Fruit fly (Drosophila melanogaster) whole organism: ENCODE data around the gene CG14210.

Experiments used
- CG8478 ChIP-seq: fragments of >200 bp; optimal IDR thresholded peaks from 2 replicates; lab custom pipeline; 2018; ENCODE audit warnings: inconsistent platforms
- Dll ChIP-seq: fragments of >200 bp; optimal IDR thresholded peaks from 2 replicates; lab custom pipeline; 2017
- EcR ChIP-seq, 2 experiments: fragments of >200 bp; optimal IDR thresholded peaks; 2 replicates each; lab custom pipeline; 2017; ENCODE audit warnings: missing biosample characterization in 2 of 2, missing genetic modification characterization in 2 of 2, missing genetic modification reagents in 2 of 2
- pan ChIP-seq: fragments of >200 bp; optimal IDR thresholded peaks from 2 replicates; lab custom pipeline; 2017
- psq ChIP-seq: fragments of >200 bp; optimal IDR thresholded peaks from 2 replicates; lab custom pipeline; 2017
- usp ChIP-seq: fragments of >200 bp; optimal IDR thresholded peaks from 2 replicates; lab custom pipeline; 2017; ENCODE audit warnings: missing biosample characterization, missing genetic modification characterization, mixed read lengths

Gene CG14210

dm6 chrX:19611226-19611625 lies 4.8 kb upstream of the CG14210 start, which contains the start of the genes Shawn and Tyler:
Gene Shawn (plus strand): TSS chrX:19611526.
Gene Tyler (plus strand): TSS chrX:19611526.
- TF ChIP-seq CG8478 (lab: Kevin White, UChicago): no peak
- no peak for TF ChIP-seq pan
- TF ChIP-seq EcR (GFP tag; optimal IDR thresholded peaks at IDR 0.05; lab: Kevin White, UChicago): no peak
- no peak for TF ChIP-seq usp (GFP tag; lab: Kevin White, UChicago)
- TF ChIP-seq Dll: no peak
- no peak for TF ChIP-seq psq

DNA sequence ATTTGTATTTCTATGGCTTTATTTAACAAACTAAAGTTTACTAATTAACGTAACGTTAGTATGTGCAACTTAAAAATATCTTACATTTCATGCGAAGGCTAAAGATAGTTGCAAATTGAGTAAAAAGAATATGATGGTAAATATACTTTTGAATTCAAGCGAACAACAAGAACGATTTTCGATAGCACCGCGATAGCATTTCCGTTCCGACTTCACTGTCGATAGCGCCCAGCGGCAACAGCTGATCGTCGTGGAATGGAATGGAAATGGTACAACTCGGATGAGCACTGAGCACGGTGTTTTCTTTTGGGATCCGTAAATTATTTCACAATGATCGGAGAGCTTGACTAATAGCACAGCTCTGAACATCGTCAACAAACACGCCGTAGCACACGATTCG lies 2.5 kb upstream of the CG14210 start:
- no peak for TF ChIP-seq CG8478 (lab: Kevin White, UChicago)
- no peak for TF ChIP-seq usp (GFP tag; lab: Kevin White, UChicago)
- no peak for TF ChIP-seq Dll
- no peak for TF ChIP-seq psq
- TF ChIP-seq EcR (GFP tag; optimal IDR thresholded peaks at IDR 0.05; lab: Kevin White, UChicago): no peak
- no peak for TF ChIP-seq pan

DNA sequence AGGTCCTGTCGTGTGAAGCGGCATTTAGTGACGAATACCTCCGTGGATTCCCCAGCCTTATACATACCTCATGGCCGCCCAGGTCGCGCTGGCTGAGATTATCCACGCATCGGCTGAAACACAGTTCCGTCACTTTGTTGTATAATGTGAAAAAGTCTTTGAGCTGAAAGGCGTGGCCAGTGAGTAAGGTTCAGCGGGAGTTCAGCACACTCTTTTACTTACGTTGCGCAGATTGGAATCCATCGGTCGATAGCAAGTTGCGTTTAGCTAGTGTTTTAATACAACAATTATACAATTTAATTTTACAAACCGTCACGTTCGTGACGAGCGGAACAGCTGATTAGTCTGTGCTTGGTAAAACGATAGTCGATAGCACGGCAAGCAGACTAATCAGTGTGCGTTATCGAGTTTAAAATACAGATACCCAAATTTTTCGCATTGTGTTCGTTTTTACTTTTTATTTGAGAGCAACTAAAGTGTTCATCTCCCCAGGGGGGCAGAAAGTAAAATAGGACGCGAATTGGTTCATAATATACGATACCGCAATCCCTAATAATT lies 2.3 kb downstream of the CG14210 start, which contains the start of the genes Pstk and Tim9b:
Gene Pstk (minus strand): TSS at position 355 of the 558 bp plus-strand sequence.
Gene Tim9b (minus strand): TSS at position 355 of the 558 bp plus-strand sequence.
- no peak for TF ChIP-seq Dll
- no peak for TF ChIP-seq CG8478 (lab: Kevin White, UChicago)

- TF ChIP-seq EcR (GFP tag; optimal IDR thresholded peaks at IDR 0.05; lab: Kevin White, UChicago): no peak
- no peak for TF ChIP-seq CG8478 (lab: Kevin White, UChicago)
- no peak for TF ChIP-seq usp (GFP tag; lab: Kevin White, UChicago)
- no peak for TF ChIP-seq Dll
- no peak for TF ChIP-seq pan
- no peak for TF ChIP-seq psq
These were observed 5.1 kb downstream of the CG14210 start, which contains the start of gene CG14221 for dm6 chrX:19621145-19621544. Gene CG14221 (minus strand): TSS chrX:19621245.

DNA sequence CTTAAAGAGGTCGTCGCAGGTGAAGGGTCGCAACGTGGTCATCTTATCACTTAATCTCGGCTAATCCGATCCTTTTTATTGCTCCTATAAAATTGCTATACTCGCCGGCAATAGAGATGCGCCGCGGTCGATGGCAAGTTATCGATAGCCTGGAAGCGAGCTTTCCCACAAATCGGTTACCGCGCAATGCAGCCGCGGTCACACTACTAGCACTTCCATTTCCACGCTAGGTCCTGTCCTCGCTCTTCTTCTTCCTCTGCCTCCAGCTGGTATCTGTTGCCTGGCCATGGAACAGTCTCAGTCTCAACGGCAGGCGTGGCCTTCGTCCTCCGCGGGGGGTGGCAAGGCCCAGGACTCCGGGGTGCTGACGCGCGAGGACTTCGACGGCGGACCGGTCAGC lies 6.9 kb downstream of the CG14210 start, which contains the start of the genes Naa20A and MKP-4:
Gene Naa20A (minus strand): TSS at position 151 of the 400 bp plus-strand sequence.
Gene MKP-4 (plus strand): TSS at position 191 of the 400 bp plus-strand sequence.
- TF ChIP-seq psq (no peak), CG8478 (lab: Kevin White, UChicago) (no peak), Dll (no peak), EcR (GFP tag; optimal IDR thresholded peaks at IDR 0.05; lab: Kevin White, UChicago) (no peak), pan (no peak), usp (GFP tag; lab: Kevin White, UChicago) (no peak)

DNA sequence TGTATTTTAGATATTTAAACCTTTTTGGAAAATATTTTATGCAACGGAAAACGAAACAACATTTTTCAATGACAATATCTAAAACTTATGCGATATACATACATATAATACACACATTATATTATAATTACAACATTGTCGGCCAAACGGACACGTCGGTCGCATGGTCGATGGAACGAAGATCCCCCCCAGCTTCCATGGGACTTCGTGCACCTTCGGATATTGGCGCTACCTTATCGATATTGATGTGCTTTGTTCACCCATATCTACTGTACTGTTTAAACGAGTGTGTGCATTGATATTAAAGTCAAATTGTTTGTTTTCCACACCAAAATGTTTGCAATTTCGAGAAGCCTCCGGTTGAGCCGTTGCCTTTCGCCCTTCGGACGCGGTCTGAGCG lies 9.4 kb downstream of the CG14210 start, which contains the start of gene CG14212:
Gene CG14212 (plus strand): TSS at position 301 of the 400 bp plus-strand sequence.
- no peak for TF ChIP-seq pan
- no peak for TF ChIP-seq usp (GFP tag; lab: Kevin White, UChicago)

DNA sequence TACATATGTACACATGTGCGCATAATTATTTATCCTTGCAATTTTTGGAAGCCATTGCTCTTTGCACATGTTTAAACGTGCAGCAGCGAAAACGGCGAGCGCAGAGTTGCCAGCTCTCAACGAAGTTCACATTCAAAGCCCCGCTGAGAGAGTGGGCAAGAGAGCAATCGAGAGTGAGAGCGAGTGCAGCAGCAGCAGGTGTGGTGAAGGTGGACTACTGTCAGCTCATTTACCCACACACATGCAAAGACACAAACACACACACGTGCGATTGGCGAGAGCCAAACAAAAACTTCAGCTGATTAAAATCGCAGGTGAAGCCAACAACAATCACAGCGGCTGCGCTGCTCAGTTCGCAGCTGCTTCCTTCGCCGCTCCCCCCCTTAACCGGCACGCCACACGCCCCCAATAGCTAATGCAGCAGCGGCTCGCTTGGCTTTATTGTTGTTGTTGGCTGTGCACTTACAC lies 15.4 kb downstream of the CG14210 start:
- TF ChIP-seq CG8478 (lab: Kevin White, UChicago) (no peak), psq (no peak), Dll (peak; percentile 81), EcR (GFP tag; optimal IDR thresholded peaks at IDR 0.05; lab: Kevin White, UChicago) (no peak), pan (no peak), usp (GFP tag; lab: Kevin White, UChicago) (no peak)

DNA sequence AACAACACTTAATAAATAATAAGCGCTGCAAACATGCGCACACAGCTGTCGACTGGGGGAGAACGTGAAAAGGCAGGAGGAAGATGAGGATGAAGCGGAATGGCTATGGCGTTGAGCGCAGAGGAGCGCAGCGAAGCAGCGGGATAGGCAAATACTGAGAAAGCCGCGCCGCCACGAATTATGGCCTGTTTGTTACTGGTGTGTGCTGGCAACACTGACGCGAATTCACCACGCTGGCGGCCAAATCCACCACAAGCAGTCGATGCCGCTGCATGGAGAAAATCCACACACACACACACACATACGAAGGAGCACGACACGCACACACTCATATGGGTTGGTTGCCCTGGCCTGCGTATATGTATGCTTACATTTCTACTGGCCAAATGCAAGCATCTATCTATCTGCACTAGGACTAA lies 21.0 kb downstream of the CG14210 start:
- TF ChIP-seq CG8478 (lab: Kevin White, UChicago) (no peak), pan (no peak), Dll (peak; percentile 8), usp (GFP tag; lab: Kevin White, UChicago) (no peak)

DNA sequence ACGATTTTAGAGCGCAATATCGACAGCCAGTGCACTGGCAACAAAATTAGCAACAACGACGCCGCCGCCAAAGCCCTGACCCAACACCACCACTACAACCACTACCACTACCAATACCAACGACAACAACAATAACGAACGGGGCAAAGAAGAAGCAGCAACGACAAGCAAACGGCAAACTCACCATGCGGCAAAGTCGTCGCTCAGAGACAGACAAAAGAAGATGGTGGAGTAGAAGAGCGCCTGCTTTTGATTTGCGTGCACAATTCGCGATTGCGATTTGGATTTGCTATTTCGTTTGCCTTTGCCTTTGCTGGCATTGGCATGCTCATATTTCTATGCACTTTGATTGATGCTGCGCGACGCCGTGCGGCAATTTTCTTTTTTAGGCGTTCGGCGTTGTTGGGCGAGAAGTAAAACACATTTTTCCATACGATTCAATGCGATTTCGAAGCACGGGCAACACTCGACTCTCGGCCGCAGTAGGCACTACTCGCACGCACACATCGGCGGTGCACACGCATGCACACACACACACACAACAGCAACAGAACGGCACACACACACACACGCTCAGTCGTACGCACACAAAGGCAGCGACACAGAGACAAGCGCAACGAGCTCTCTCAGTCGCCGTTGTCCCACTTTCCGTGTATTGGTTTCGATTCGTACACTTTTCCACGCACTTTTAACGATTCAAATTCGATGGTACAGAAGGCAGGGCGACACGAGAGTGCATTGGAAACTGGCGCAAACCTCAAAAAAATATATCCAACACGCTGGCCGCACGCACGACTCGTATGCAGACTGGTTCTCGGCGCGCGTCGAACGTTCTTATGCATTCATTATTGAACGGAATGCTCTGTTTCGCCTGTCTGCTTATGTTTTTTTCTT lies 21.7 kb downstream of the CG14210 start:
- TF ChIP-seq pan (no peak), psq (no peak), EcR (GFP tag; optimal IDR thresholded peaks at IDR 0.05; lab: Kevin White, UChicago) (no peak), Dll (no peak), CG8478 (lab: Kevin White, UChicago) (peak; percentile 73)

- TF ChIP-seq psq (no peak), pan (no peak), Dll (no peak)
These were observed 22.4 kb downstream of the CG14210 start, which contains the start of gene Rcd-1 for dm6 chrX:19638328-19638940. Gene Rcd-1 (plus strand): TSS chrX:19638767.

- TF ChIP-seq pan: no peak
- TF ChIP-seq Dll: no peak
- peak; percentile 54 for TF ChIP-seq CG8478 (lab: Kevin White, UChicago)
These were observed 24.8 kb downstream of the CG14210 start for dm6 chrX:19640707-19641248.

dm6 chrX:19642819-19643504 lies 27.0 kb downstream of the CG14210 start, which contains the start of the genes CG12237 and Sec61gamma:
Gene CG12237 (minus strand): TSS chrX:19642869.
Gene Sec61gamma (plus strand): TSS chrX:19643327.
- no peak for TF ChIP-seq psq
- no peak for TF ChIP-seq usp (GFP tag; lab: Kevin White, UChicago)
- TF ChIP-seq pan: no peak
- no peak for TF ChIP-seq CG8478 (lab: Kevin White, UChicago)
- no peak for TF ChIP-seq EcR (GFP tag; optimal IDR thresholded peaks at IDR 0.05; lab: Kevin White, UChicago)
- no peak for TF ChIP-seq Dll
